Fruit fly (Drosophila melanogaster) whole organism, adult: ENCODE measurements around the gene Acp1.
A peak's percentile ranks its signal among the peaks of the same experiment; 100 is the strongest.

Source experiments
- CG11617 ChIP-seq: fragments of 200-800 bp; sonication (Bioruptor generic); optimal IDR thresholded peaks from 2 replicates; lab custom pipeline; 2017; ENCODE audit warnings: mild to moderate bottlenecking, missing biosample characterization, missing genetic modification reagents, missing genetic modification characterization
- CG14711 ChIP-seq: fragments of 200-800 bp; sonication (Bioruptor generic); optimal IDR thresholded peaks from 2 replicates; lab custom pipeline; 2018; ENCODE audit warnings: missing biosample characterization, mild to moderate bottlenecking, missing genetic modification characterization, moderate library complexity
- CG1620 ChIP-seq: fragments of 200-800 bp; sonication (Bioruptor generic); optimal IDR thresholded peaks from 2 replicates; lab custom pipeline; 2016; ENCODE audit warnings: missing biosample characterization, missing genetic modification characterization
- CG33017 ChIP-seq: fragments of 200-800 bp; sonication (Bioruptor generic); optimal IDR thresholded peaks from 2 replicates; lab custom pipeline; 2018; ENCODE audit warnings: missing biosample characterization, mild to moderate bottlenecking, missing genetic modification characterization, moderate library complexity
- CG5204 ChIP-seq: fragments of 200-800 bp; sonication (Bioruptor generic); optimal IDR thresholded peaks from 2 replicates; lab custom pipeline; 2016; ENCODE audit warnings: missing biosample characterization, missing genetic modification characterization
- CG7045 ChIP-seq: fragments of 200-800 bp; sonication (Bioruptor generic); optimal IDR thresholded peaks from 2 replicates; lab custom pipeline; 2017; ENCODE audit warnings: missing biosample characterization, mild to moderate bottlenecking, missing genetic modification characterization
- Clk ChIP-seq: fragments of 200-800 bp; sonication (Bioruptor generic); optimal IDR thresholded peaks from 2 replicates; lab custom pipeline; 2017; ENCODE audit warnings: missing biosample characterization, missing genetic modification characterization
- Crg-1 ChIP-seq: fragments of 200-800 bp; sonication (Bioruptor generic); optimal IDR thresholded peaks from 2 replicates; lab custom pipeline; 2016; ENCODE audit warnings: missing biosample characterization, missing genetic modification characterization
- bab1 ChIP-seq: fragments of 200-800 bp; sonication (Bioruptor generic); optimal IDR thresholded peaks from 3 replicates; lab custom pipeline; 2019; ENCODE audit warnings: missing biosample characterization, mild to moderate bottlenecking, missing genetic modification characterization, moderate library complexity
- cnc ChIP-seq, 2 experiments: fragments of >200 bp; optimal IDR thresholded peaks; 2 replicates each; lab custom pipeline; 2017
- kay ChIP-seq: fragments of 200-800 bp; sonication (Bioruptor generic); peaks from one replicate; lab custom pipeline; 2016; ENCODE audit warnings: missing biosample characterization, missing genetic modification characterization, borderline replicate concordance
- ovo ChIP-seq: fragments of 200-800 bp; sonication (Bioruptor generic); optimal IDR thresholded peaks from 2 replicates; lab custom pipeline; 2016; ENCODE audit warnings: missing biosample characterization, missing genetic modification characterization
- pad ChIP-seq: fragments of 200-800 bp; sonication (Bioruptor generic); optimal IDR thresholded peaks from 3 replicates; lab custom pipeline; 2017; ENCODE audit warnings: missing biosample characterization, missing genetic modification characterization, mild to moderate bottlenecking, moderate library complexity, missing genetic modification reagents
- toe ChIP-seq: fragments of 200-800 bp; sonication (Bioruptor generic); optimal IDR thresholded peaks from 2 replicates; lab custom pipeline; 2016; ENCODE audit warnings: missing biosample characterization, missing genetic modification characterization

dm6 chr2L:7775260-7775659 is 33.9 kb upstream of the Acp1 start:
- no peak for TF ChIP-seq CG14711 (tag; lab: Kevin White, UChicago)
- no peak for TF ChIP-seq pad (GFP tag; lab: Kevin White, UChicago)
- TF ChIP-seq bab1 = no peak
- TF ChIP-seq cnc (optimal IDR thresholded peaks at IDR 0.05; lab: Kevin White, UChicago) = no peak
- peak; percentile 53 for TF ChIP-seq CG7045 (GFP tag; lab: Kevin White, UChicago)
- TF ChIP-seq kay (GFP tag; lab: Kevin White, UChicago) = no peak
- no peak for TF ChIP-seq Crg-1 (GFP tag; lab: Kevin White, UChicago)
- no peak for TF ChIP-seq toe (GFP tag; lab: Kevin White, UChicago)
- no peak for TF ChIP-seq ovo (GFP tag; lab: Kevin White, UChicago)
- no peak for TF ChIP-seq Clk (GFP tag; lab: Kevin White, UChicago)
- no peak for TF ChIP-seq CG11617 (GFP tag; lab: Kevin White, UChicago)
- no peak for TF ChIP-seq CG33017 (tag; lab: Kevin White, UChicago)
- no peak for TF ChIP-seq CG1620 (GFP tag; lab: Kevin White, UChicago)
- no peak for TF ChIP-seq CG5204 (GFP tag; lab: Kevin White, UChicago)
